Worm (Caenorhabditis elegans): ENCODE measurements around the gene cex-2.

- no peak for TF ChIP-seq unc-120 (tag; optimal IDR thresholded peaks at IDR 0.05; ENCODE audit: poor library complexity, severe bottlenecking)
- TF ChIP-seq cnd-1 (tag; optimal IDR thresholded peaks at IDR 0.05) = no peak
- no peak for TF ChIP-seq pha-4 (tag; optimal IDR thresholded peaks at IDR 0.05)
- no peak for TF ChIP-seq nhr-28 (tag; optimal IDR thresholded peaks at IDR 0.05)
- no peak for TF ChIP-seq lin-13 (tag; optimal IDR thresholded peaks at IDR 0.05)
- no peak for TF ChIP-seq tbx-8 (GFP tag; optimal IDR thresholded peaks at IDR 0.05)
Observed at ce11 chrII:7791408-7792050, 43.7 kb downstream of the cex-2 start.
